Fruit fly (Drosophila melanogaster) S2 (cell line): ENCODE results near the gene CG15820.

ENCODE experiments used
- CG8478 ChIP-seq: fragments of >200 bp; optimal IDR thresholded peaks from 2 replicates; lab custom pipeline; 2018
- CTCF ChIP-seq, 2 experiments: fragments of >200 bp; optimal IDR thresholded peaks; 2 replicates each; lab custom pipeline; 2018

- TF ChIP-seq CG8478 (lab: Kevin White, UChicago) (no peak), CTCF (optimal IDR thresholded peaks at IDR 0.05; lab: Kevin White, UChicago) (no peak)
These were observed at the start of gene CG15820 for dm6 chr3L:2174232-2174631.
